Worm (Caenorhabditis elegans) whole organism, midembryonic: ENCODE results near the gene mboa-2.

ENCODE experiments used
- med-1 ChIP-seq: sonication (generic microtip); optimal IDR thresholded peaks from 2 replicates; lab custom pipeline; 2017; ENCODE audit warnings: missing genetic modification characterization, mild to moderate bottlenecking, missing compliant biosample characterization, antibody characterized with exemption, missing genetic modification reagents; ENCODE audit not compliant: insufficient read depth
- ztf-23 ChIP-seq: fragments of 200-800 bp; sonication (Bioruptor generic); IDR thresholded peaks from 2 replicates; pipeline ENCODE4 v1.3.6; 2022; ENCODE audit warnings: missing genetic modification reagents, missing genetic modification characterization, missing compliant biosample characterization
- ztf-29 ChIP-seq: fragments of 200-800 bp; sonication (Bioruptor generic); IDR thresholded peaks from 2 replicates; pipeline ENCODE4 v1.3.6; 2022; ENCODE audit warnings: missing genetic modification reagents, missing genetic modification characterization, missing compliant biosample characterization

- no peak for TF ChIP-seq med-1 (GFP tag; lab: Kevin White, UChicago)
- TF ChIP-seq ztf-23 (GFP tag; lab: Robert Waterston, UW), result peak; percentile 76
- TF ChIP-seq ztf-29 (GFP tag; lab: Robert Waterston, UW), result no peak
These were observed 1.6 kb upstream of the mboa-2 start, which contains the start of the genes atp-5 and lmtr-3 for ce11 chrV:11123817-11124337.
